Worm (Caenorhabditis elegans) whole organism, mixed stage, embryonic: Measurements from ENCODE around the gene ugtp-1.

ENCODE experiments used
- M03D4.4 ChIP-seq: sonication (generic microtip); optimal IDR thresholded peaks from 2 replicates; lab custom pipeline; 2017; ENCODE audit warnings: mild to moderate bottlenecking, missing genetic modification characterization, missing compliant biosample characterization
- cnd-1 ChIP-seq: fragments of 200-800 bp; sonication (Bioruptor generic); optimal IDR thresholded peaks from 2 replicates; lab custom pipeline; 2018; ENCODE audit warnings: mild to moderate bottlenecking, missing genetic modification characterization, missing compliant biosample characterization
- nhr-237 ChIP-seq: fragments of 150-350 bp; optimal IDR thresholded peaks from 2 replicates; lab custom pipeline; 2014; ENCODE audit warnings: missing biosample characterization, missing genetic modification characterization
- pha-4 ChIP-seq: fragments of 150-350 bp; optimal IDR thresholded peaks from 2 replicates; lab custom pipeline; 2018; ENCODE audit warnings: missing biosample characterization, missing genetic modification reagents, missing genetic modification characterization
- snpc-4 ChIP-seq: fragments of 150-350 bp; optimal IDR thresholded peaks from 2 replicates; lab custom pipeline; 2014; ENCODE audit warnings: missing biosample characterization, missing genetic modification characterization
- ztf-11 ChIP-seq: fragments of 150-350 bp; optimal IDR thresholded peaks from 2 replicates; lab custom pipeline; 2014; ENCODE audit warnings: missing biosample characterization, missing genetic modification characterization

ce11 chrIII:8700289-8700957 is 50.1 kb downstream of the ugtp-1 start, which contains the start of the genes sdz-1 and vps-33.1:
- TF ChIP-seq pha-4 (tag; lab: Kevin White, UChicago): no peak
- no peak for TF ChIP-seq snpc-4 (tag; lab: Kevin White, UChicago)
- no peak for TF ChIP-seq ztf-11 (tag; lab: Kevin White, UChicago)
- TF ChIP-seq cnd-1 (tag; lab: Kevin White, UChicago): no peak
- peak; percentile 16 for TF ChIP-seq nhr-237 (tag; lab: Kevin White, UChicago)
- TF ChIP-seq M03D4.4 (tag; lab: Kevin White, UChicago): no peak
